Worm (Caenorhabditis elegans): ENCODE measurements around the gene npr-28.

Gene npr-28

DNA sequence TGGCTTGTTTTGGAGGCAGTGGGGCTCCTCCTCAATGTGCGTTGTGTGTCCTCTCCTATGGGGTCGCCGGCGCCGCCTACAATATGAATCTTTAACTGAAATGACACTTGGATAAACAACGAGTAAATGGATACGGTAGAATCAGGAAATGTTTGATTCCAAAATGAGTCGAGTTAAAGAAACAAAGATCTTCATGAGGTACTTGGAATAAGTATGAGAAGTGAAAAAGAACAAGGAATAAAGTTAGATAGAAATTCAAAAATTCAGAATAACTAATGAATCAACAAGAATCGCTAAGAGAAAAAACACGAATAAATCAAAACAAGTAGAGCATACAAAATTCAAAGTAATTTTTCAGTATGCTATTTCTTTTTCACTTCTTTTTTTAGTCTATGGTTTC is at the start of gene npr-28:
Gene npr-28 (minus strand): TSS at position 101 of the 400 bp plus-strand sequence.
- TF ChIP-seq ces-1 (GFP tag; optimal IDR thresholded peaks at IDR 0.05) (no peak), ham-2 (GFP tag; optimal IDR thresholded peaks at IDR 0.05) (no peak), nhr-2 (tag; optimal IDR thresholded peaks at IDR 0.05) (no peak), lin-32 (GFP tag; optimal IDR thresholded peaks at IDR 0.05) (no peak), unc-39 (tag; optimal IDR thresholded peaks at IDR 0.05) (no peak), ztf-11 (tag; optimal IDR thresholded peaks at IDR 0.05) (no peak), unc-120 (tag; optimal IDR thresholded peaks at IDR 0.05; ENCODE audit: poor library complexity, severe bottlenecking) (no peak), tbx-8 (GFP tag; optimal IDR thresholded peaks at IDR 0.05) (no peak), zip-8 (tag; optimal IDR thresholded peaks at IDR 0.05) (no peak), flh-1 (GFP tag; optimal IDR thresholded peaks at IDR 0.05) (no peak), blmp-1 (tag; optimal IDR thresholded peaks at IDR 0.05) (no peak), elt-1 (tag; optimal IDR thresholded peaks at IDR 0.05; ENCODE audit: borderline replicate concordance, insufficient read depth) (no peak), unc-62 (GFP tag; optimal IDR thresholded peaks at IDR 0.05) (no peak)

DNA sequence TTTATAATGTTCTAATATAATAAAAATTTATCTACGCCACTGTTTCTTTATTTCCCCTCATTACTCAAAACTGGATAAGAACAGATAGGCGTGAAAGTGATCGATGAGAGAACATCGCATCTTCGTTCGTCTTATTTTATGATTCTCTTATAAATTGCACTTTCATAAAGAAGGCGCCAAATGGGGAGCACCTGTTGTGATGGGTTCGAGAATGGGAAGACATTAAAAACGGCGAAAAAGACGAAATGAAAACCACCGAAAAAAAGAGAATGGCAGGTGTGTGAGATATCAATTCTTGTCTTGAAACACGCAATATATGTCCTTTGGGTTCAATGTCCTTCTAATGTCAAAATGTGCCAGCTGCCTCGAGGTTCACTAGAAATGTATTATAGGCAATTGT is 43.4 kb upstream of the npr-28 start:
- TF ChIP-seq ceh-39 (tag; optimal IDR thresholded peaks at IDR 0.05) (no peak), lin-13 (tag; optimal IDR thresholded peaks at IDR 0.05) (no peak), nhr-28 (tag; optimal IDR thresholded peaks at IDR 0.05) (no peak), ztf-11 (tag; optimal IDR thresholded peaks at IDR 0.05) (no peak), zip-8 (tag; optimal IDR thresholded peaks at IDR 0.05) (no peak), unc-62 (GFP tag; optimal IDR thresholded peaks at IDR 0.05) (no peak), ham-2 (GFP tag; optimal IDR thresholded peaks at IDR 0.05) (no peak), nhr-237 (tag; optimal IDR thresholded peaks at IDR 0.05) (no peak), nhr-12 (tag; optimal IDR thresholded peaks at IDR 0.05) (no peak), snpc-4 (tag; optimal IDR thresholded peaks at IDR 0.05) (no peak), mep-1 (tag; optimal IDR thresholded peaks at IDR 0.05) (no peak), elt-1 (tag; optimal IDR thresholded peaks at IDR 0.05; ENCODE audit: borderline replicate concordance, insufficient read depth) (no peak), cnd-1 (tag; optimal IDR thresholded peaks at IDR 0.05) (no peak), ces-1 (GFP tag; optimal IDR thresholded peaks at IDR 0.05) (no peak), sptf-1 (tag; optimal IDR thresholded peaks at IDR 0.05) (no peak), ceh-83 (GFP tag; optimal IDR thresholded peaks at IDR 0.05) (no peak), nhr-76 (tag; optimal IDR thresholded peaks at IDR 0.05) (no peak), lsy-2 (tag; optimal IDR thresholded peaks at IDR 0.05) (no peak), pha-4 (tag; optimal IDR thresholded peaks at IDR 0.05) (no peak), mab-5 (tag; optimal IDR thresholded peaks at IDR 0.05) (no peak)

DNA sequence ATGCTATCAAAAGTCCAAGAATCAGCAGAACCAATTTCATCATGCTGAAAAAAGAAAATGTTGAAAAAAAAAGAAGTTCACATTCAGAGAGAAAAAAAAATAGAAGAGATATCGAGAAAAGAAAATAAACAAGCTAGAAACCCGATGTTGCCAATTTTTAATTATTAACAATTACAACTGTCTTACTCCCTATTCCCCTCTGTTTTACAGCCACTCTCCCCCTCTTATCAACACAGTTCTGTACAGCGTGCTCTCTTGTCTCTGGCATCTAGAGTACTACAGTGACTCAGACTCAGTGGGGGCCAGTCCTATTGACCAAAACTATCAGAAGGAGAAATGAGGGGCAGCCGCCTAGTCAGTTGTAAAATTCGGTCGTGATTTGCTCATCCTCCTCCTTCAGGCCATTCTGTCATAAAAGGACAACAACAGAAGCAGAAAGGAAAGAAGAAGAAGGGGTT is 41.7 kb upstream of the npr-28 start, which contains the start of gene wrk-1:
Gene wrk-1 (minus strand): TSS at position 51 of the 458 bp plus-strand sequence.
- TF ChIP-seq mls-2 (tag; optimal IDR thresholded peaks at IDR 0.05) (no peak), lsy-2 (tag; optimal IDR thresholded peaks at IDR 0.05) (no peak), nhr-28 (tag; optimal IDR thresholded peaks at IDR 0.05) (no peak), M03D4.4 (tag; optimal IDR thresholded peaks at IDR 0.05) (no peak), ham-2 (GFP tag; optimal IDR thresholded peaks at IDR 0.05) (no peak), sem-2 (GFP tag; optimal IDR thresholded peaks at IDR 0.05) (no peak), mep-1 (tag; optimal IDR thresholded peaks at IDR 0.05) (no peak), pha-4 (tag; optimal IDR thresholded peaks at IDR 0.05) (no peak), unc-39 (tag; optimal IDR thresholded peaks at IDR 0.05) (no peak), sptf-1 (tag; optimal IDR thresholded peaks at IDR 0.05) (no peak), ceh-39 (tag; optimal IDR thresholded peaks at IDR 0.05) (no peak), nhr-2 (tag; optimal IDR thresholded peaks at IDR 0.05) (no peak), drap-1 (GFP tag; optimal IDR thresholded peaks at IDR 0.05) (no peak)

ce11 chrX:8391505-8391904 is 40.6 kb upstream of the npr-28 start:
- no peak for TF ChIP-seq nhr-2 (tag; optimal IDR thresholded peaks at IDR 0.05)
- TF ChIP-seq ceh-39 (tag; optimal IDR thresholded peaks at IDR 0.05), result no peak
- no peak for TF ChIP-seq nhr-28 (tag; optimal IDR thresholded peaks at IDR 0.05)
- TF ChIP-seq ces-1 (GFP tag; optimal IDR thresholded peaks at IDR 0.05), result peak; percentile 87
- TF ChIP-seq elt-3 (tag; optimal IDR thresholded peaks at IDR 0.05), result no peak
- TF ChIP-seq flh-1 (GFP tag; optimal IDR thresholded peaks at IDR 0.05), result no peak
- TF ChIP-seq unc-39 (tag; optimal IDR thresholded peaks at IDR 0.05), result no peak
- TF ChIP-seq ztf-11 (tag; optimal IDR thresholded peaks at IDR 0.05), result no peak

DNA sequence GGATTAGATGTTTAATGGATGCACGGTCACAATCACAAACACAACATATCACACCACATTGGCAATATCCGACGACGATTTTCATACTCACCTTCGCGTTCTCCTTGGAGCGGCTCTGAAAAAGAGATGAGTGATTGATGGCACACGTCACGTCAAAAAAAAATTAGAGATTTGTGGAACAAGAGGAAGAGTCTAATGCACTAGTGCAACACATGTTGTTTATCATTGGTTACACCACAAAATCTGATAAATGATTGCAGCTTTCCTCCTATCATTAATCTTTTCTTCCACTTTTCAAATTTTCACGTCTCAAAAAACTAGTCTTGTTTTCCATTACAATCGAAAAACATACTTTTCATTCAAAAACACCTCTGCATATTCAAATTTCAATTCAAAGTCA is 39.6 kb upstream of the npr-28 start:
- TF ChIP-seq pha-4 (tag; optimal IDR thresholded peaks at IDR 0.05), result no peak
